Fruit fly (Drosophila melanogaster) whole organism, embryonic: ENCODE data around the gene Cyp6a18.

Source experiments
- Bteb2 ChIP-seq: fragments of 200-800 bp; sonication (Bioruptor generic); optimal IDR thresholded peaks from 2 replicates; lab custom pipeline; 2016; ENCODE audit warnings: missing biosample characterization, missing genetic modification characterization
- C15 ChIP-seq: fragments of 200-800 bp; sonication (Bioruptor generic); IDR thresholded peaks from 3 replicates; pipeline ENCODE4 v1.3.6; 2022; ENCODE audit warnings: missing biosample characterization, missing genetic modification characterization
- CG10979 ChIP-seq: fragments of 200-800 bp; sonication (Bioruptor generic); optimal IDR thresholded peaks from 2 replicates; lab custom pipeline; 2018; ENCODE audit warnings: missing biosample characterization, mild to moderate bottlenecking, missing genetic modification characterization, moderate library complexity
- CG11504 ChIP-seq: fragments of 200-800 bp; sonication (Bioruptor generic); optimal IDR thresholded peaks from 3 replicates; lab custom pipeline; 2019; ENCODE audit warnings: missing biosample characterization, mild to moderate bottlenecking, missing genetic modification characterization, moderate library complexity
- CG12104 ChIP-seq: fragments of 200-800 bp; sonication (Bioruptor generic); optimal IDR thresholded peaks from 3 replicates; lab custom pipeline; 2016; ENCODE audit warnings: missing biosample characterization, missing genetic modification characterization
- CG13287 ChIP-seq: fragments of 200-800 bp; sonication (Bioruptor generic); IDR thresholded peaks from 2 replicates; pipeline ENCODE4 v1.3.6; 2022; ENCODE audit warnings: missing biosample characterization, missing genetic modification characterization; ENCODE audit not compliant: partially characterized antibody
- CG14441 ChIP-seq: fragments of 200-800 bp; sonication (Bioruptor generic); IDR thresholded peaks from 2 replicates; pipeline ENCODE4 v1.3.6; 2022; ENCODE audit warnings: missing biosample characterization, missing genetic modification characterization
- CG1602 ChIP-seq: fragments of 200-800 bp; sonication (Bioruptor generic); optimal IDR thresholded peaks from 3 replicates; lab custom pipeline; 2016; ENCODE audit warnings: missing biosample characterization, missing genetic modification characterization
- CG16815 ChIP-seq: fragments of 200-800 bp; sonication (Bioruptor generic); optimal IDR thresholded peaks from 3 replicates; lab custom pipeline; 2017; ENCODE audit warnings: missing biosample characterization, mild to moderate bottlenecking, missing genetic modification characterization
- CG18619 ChIP-seq: fragments of 200-800 bp; sonication (Bioruptor generic); optimal IDR thresholded peaks from 3 replicates; lab custom pipeline; 2017; ENCODE audit warnings: missing biosample characterization, mild to moderate bottlenecking, missing genetic modification characterization
- CG2875 ChIP-seq: fragments of 200-800 bp; sonication (Bioruptor generic); optimal IDR thresholded peaks from 2 replicates; lab custom pipeline; 2017; ENCODE audit warnings: missing biosample characterization, mild to moderate bottlenecking, missing genetic modification characterization, missing genetic modification reagents
- CG3281 ChIP-seq: fragments of 200-800 bp; sonication (Bioruptor generic); optimal IDR thresholded peaks from 3 replicates; lab custom pipeline; 2017; ENCODE audit warnings: missing biosample characterization, mild to moderate bottlenecking, missing genetic modification characterization
- CG3407 ChIP-seq: fragments of 200-800 bp; sonication (Bioruptor generic); optimal IDR thresholded peaks from 2 replicates; lab custom pipeline; 2018; ENCODE audit warnings: missing biosample characterization, mild to moderate bottlenecking, missing genetic modification characterization
- CG34224 ChIP-seq: fragments of 200-800 bp; sonication (Bioruptor generic); IDR thresholded peaks from 3 replicates; pipeline ENCODE4 v1.3.6; 2022; ENCODE audit warnings: missing biosample characterization, missing genetic modification characterization; ENCODE audit not compliant: partially characterized antibody
- CG34422 ChIP-seq: fragments of 200-800 bp; sonication (Bioruptor generic); IDR thresholded peaks from 3 replicates; pipeline ENCODE4 v1.3.6; 2022; ENCODE audit warnings: missing biosample characterization, missing genetic modification characterization
- CG4424 ChIP-seq: fragments of 200-800 bp; sonication (Bioruptor generic); optimal IDR thresholded peaks from 3 replicates; lab custom pipeline; 2016; ENCODE audit warnings: missing biosample characterization, missing genetic modification characterization
- CG6254 ChIP-seq: fragments of 200-800 bp; sonication (Bioruptor generic); optimal IDR thresholded peaks from 3 replicates; lab custom pipeline; 2017; ENCODE audit warnings: mild to moderate bottlenecking, missing biosample characterization, missing genetic modification reagents, missing genetic modification characterization
- CG8281 ChIP-seq: fragments of 200-800 bp; sonication (Bioruptor generic); optimal IDR thresholded peaks from 2 replicates; lab custom pipeline; 2018; ENCODE audit warnings: missing biosample characterization, mild to moderate bottlenecking, missing genetic modification characterization, moderate library complexity
- CG9817 ChIP-seq: fragments of 200-800 bp; sonication (Bioruptor generic); optimal IDR thresholded peaks from 2 replicates; lab custom pipeline; 2018; ENCODE audit warnings: missing biosample characterization, mild to moderate bottlenecking, missing genetic modification characterization, moderate library complexity
- Camta ChIP-seq: fragments of 200-800 bp; sonication (Bioruptor generic); optimal IDR thresholded peaks from 2 replicates; lab custom pipeline; 2016; ENCODE audit warnings: missing biosample characterization, missing genetic modification characterization
- CrebB ChIP-seq: fragments of 200-800 bp; sonication (Bioruptor generic); optimal IDR thresholded peaks from 3 replicates; lab custom pipeline; 2018; ENCODE audit warnings: missing biosample characterization, mild to moderate bottlenecking, missing genetic modification characterization
- Deaf1 ChIP-seq: fragments of 200-800 bp; optimal IDR thresholded peaks from 3 replicates; lab custom pipeline; 2019; ENCODE audit warnings: missing biosample characterization, mild to moderate bottlenecking, missing genetic modification characterization, moderate library complexity
- Dip3 ChIP-seq: fragments of 200-800 bp; sonication (Bioruptor generic); optimal IDR thresholded peaks from 3 replicates; lab custom pipeline; 2016; ENCODE audit warnings: missing biosample characterization, missing genetic modification characterization
- Drgx ChIP-seq: fragments of 200-800 bp; sonication (Bioruptor generic); IDR thresholded peaks from 2 replicates; pipeline ENCODE4 v1.3.6; 2022; ENCODE audit warnings: missing biosample characterization, missing genetic modification characterization
- E2f2 ChIP-seq: fragments of 200-800 bp; sonication (Bioruptor generic); IDR thresholded peaks from 2 replicates; pipeline ENCODE4 v1.3.6; 2022; ENCODE audit warnings: missing biosample characterization, missing genetic modification characterization
- H2.0 ChIP-seq: fragments of 200-800 bp; sonication (Bioruptor generic); IDR thresholded peaks from 2 replicates; pipeline ENCODE4 v1.3.6; 2022; ENCODE audit warnings: missing biosample characterization, missing genetic modification characterization
- HLH54F ChIP-seq: fragments of 200-800 bp; sonication (Bioruptor generic); optimal IDR thresholded peaks from 3 replicates; lab custom pipeline; 2016; ENCODE audit warnings: missing biosample characterization, missing genetic modification characterization
- Mad ChIP-seq: fragments of 200-800 bp; sonication (Bioruptor generic); optimal IDR thresholded peaks from 2 replicates; lab custom pipeline; 2016; ENCODE audit warnings: missing biosample characterization, missing genetic modification characterization
- Max ChIP-seq: fragments of 200-800 bp; sonication (Bioruptor generic); optimal IDR thresholded peaks from 2 replicates; lab custom pipeline; 2016; ENCODE audit warnings: missing biosample characterization, mild to moderate bottlenecking, missing genetic modification characterization
- Mes4 ChIP-seq: fragments of 200-800 bp; sonication (Bioruptor generic); optimal IDR thresholded peaks from 2 replicates; lab custom pipeline; 2016; ENCODE audit warnings: missing biosample characterization, missing genetic modification characterization
- Opbp ChIP-seq: fragments of 200-800 bp; sonication (Bioruptor generic); IDR thresholded peaks from 3 replicates; pipeline ENCODE4 v1.3.6; 2022; ENCODE audit warnings: missing biosample characterization, missing genetic modification characterization; ENCODE audit not compliant: partially characterized antibody
- Sox102F ChIP-seq: fragments of 200-800 bp; sonication (Bioruptor generic); optimal IDR thresholded peaks from 2 replicates; lab custom pipeline; 2018; ENCODE audit warnings: missing biosample characterization, mild to moderate bottlenecking, missing genetic modification characterization, moderate library complexity
- Usf ChIP-seq: fragments of 200-800 bp; sonication (Bioruptor generic); optimal IDR thresholded peaks from 2 replicates; lab custom pipeline; 2017; ENCODE audit warnings: missing genotype, missing biosample characterization, missing genetic modification characterization
- Xrp1 ChIP-seq: fragments of 200-800 bp; sonication (Bioruptor generic); IDR thresholded peaks from 2 replicates; pipeline ENCODE4 v1.3.6; 2022; ENCODE audit warnings: missing biosample characterization, missing genetic modification characterization
- ab ChIP-seq: fragments of 200-800 bp; sonication (Bioruptor generic); optimal IDR thresholded peaks from 2 replicates; lab custom pipeline; 2016; ENCODE audit warnings: missing biosample characterization, missing genetic modification characterization
- al ChIP-seq: fragments of 200-800 bp; sonication (Bioruptor generic); IDR thresholded peaks from 2 replicates; pipeline ENCODE4 v1.3.6; 2022; ENCODE audit warnings: missing biosample characterization, missing genetic modification characterization
- chm ChIP-seq: fragments of 200-800 bp; sonication (Bioruptor generic); IDR thresholded peaks from 2 replicates; pipeline ENCODE4 v1.3.6; 2022; ENCODE audit warnings: missing biosample characterization, missing genetic modification characterization
- ci ChIP-seq: fragments of 200-800 bp; sonication (Bioruptor generic); IDR thresholded peaks from 3 replicates; pipeline ENCODE4 v1.3.6; 2022; ENCODE audit warnings: missing biosample characterization, missing genetic modification characterization
- crc ChIP-seq: fragments of 200-800 bp; sonication (Bioruptor generic); optimal IDR thresholded peaks from 2 replicates; lab custom pipeline; 2016; ENCODE audit warnings: missing biosample characterization, missing genetic modification characterization
- ewg ChIP-seq: fragments of 200-800 bp; sonication (Bioruptor generic); optimal IDR thresholded peaks from 3 replicates; lab custom pipeline; 2017; ENCODE audit warnings: mild to moderate bottlenecking, missing biosample characterization, missing genetic modification reagents, missing genetic modification characterization
- eyg ChIP-seq: fragments of 200-800 bp; sonication (Bioruptor generic); optimal IDR thresholded peaks from 3 replicates; lab custom pipeline; 2016; ENCODE audit warnings: missing biosample characterization, missing genetic modification characterization
- gcm2 ChIP-seq: fragments of 200-800 bp; sonication (Bioruptor generic); optimal IDR thresholded peaks from 2 replicates; lab custom pipeline; 2016; ENCODE audit warnings: missing biosample characterization, missing genetic modification characterization
- ham ChIP-seq: fragments of 200-800 bp; sonication (Bioruptor generic); IDR thresholded peaks from 2 replicates; pipeline ENCODE4 v1.3.6; 2022; ENCODE audit warnings: missing biosample characterization, missing genetic modification characterization
- hbn ChIP-seq: fragments of 200-800 bp; sonication (Bioruptor generic); IDR thresholded peaks from 2 replicates; pipeline ENCODE4 v1.3.6; 2022; ENCODE audit warnings: missing biosample characterization, missing genetic modification characterization; ENCODE audit not compliant: partially characterized antibody
- ken ChIP-seq: fragments of 200-800 bp; sonication (Bioruptor generic); IDR thresholded peaks from 3 replicates; pipeline ENCODE4 v1.3.6; 2022; ENCODE audit warnings: missing biosample characterization, missing genetic modification characterization
- lilli ChIP-seq: fragments of 200-800 bp; sonication (Bioruptor generic); optimal IDR thresholded peaks from 3 replicates; lab custom pipeline; 2016; ENCODE audit warnings: missing biosample characterization, missing genetic modification characterization
- shn ChIP-seq: fragments of 200-800 bp; sonication (Bioruptor generic); optimal IDR thresholded peaks from 3 replicates; lab custom pipeline; 2016; ENCODE audit warnings: missing biosample characterization, missing genetic modification characterization
- so ChIP-seq: fragments of 200-800 bp; sonication (Bioruptor generic); IDR thresholded peaks from 3 replicates; pipeline ENCODE4 v1.3.6; 2022; ENCODE audit warnings: missing biosample characterization, missing genetic modification characterization
- sob ChIP-seq: fragments of 200-800 bp; sonication (Bioruptor generic); IDR thresholded peaks from 2 replicates; pipeline ENCODE4 v1.3.6; 2022; ENCODE audit warnings: missing biosample characterization, missing genetic modification characterization
- sr ChIP-seq: fragments of 200-800 bp; sonication (Bioruptor generic); IDR thresholded peaks from 3 replicates; pipeline ENCODE4 v1.3.6; 2022; ENCODE audit warnings: missing biosample characterization, missing genetic modification characterization
- trem ChIP-seq: fragments of 200-800 bp; optimal IDR thresholded peaks from 3 replicates; lab custom pipeline; 2019; ENCODE audit warnings: missing biosample characterization, mild to moderate bottlenecking, missing genetic modification characterization, moderate library complexity
- wdn ChIP-seq: fragments of 200-800 bp; sonication (Bioruptor generic); IDR thresholded peaks from 2 replicates; pipeline ENCODE4 v1.3.6; 2022; ENCODE audit warnings: missing biosample characterization, missing genetic modification characterization
- zf30C ChIP-seq: fragments of 200-800 bp; sonication (Bioruptor generic); optimal IDR thresholded peaks from 3 replicates; lab custom pipeline; 2018; ENCODE audit warnings: missing biosample characterization, mild to moderate bottlenecking, missing genetic modification characterization

The Cyp6a18 gene

dm6 chr3R:27440628-27441027 lies 37.8 kb upstream of the Cyp6a18 start, which contains the start of gene CG44290 (continued):
- TF ChIP-seq chm = peak; percentile 62; the same call in 1 of the 2 replicates
- TF ChIP-seq ham (GFP tag; lab: Robert Waterston, UW) = no peak
- TF ChIP-seq gcm2 (GFP tag; lab: Kevin White, UChicago) = no peak
- TF ChIP-seq CG1602 (GFP tag; lab: Kevin White, UChicago) = peak; percentile 10
- TF ChIP-seq CG3281 = no peak
- no peak for TF ChIP-seq hbn (GFP tag; lab: Robert Waterston, UW)
- TF ChIP-seq sr (GFP tag; lab: Robert Waterston, UW) = no peak
- TF ChIP-seq CG14441 (GFP tag; lab: Robert Waterston, UW) = no peak
- TF ChIP-seq CG13287 (GFP tag; lab: Robert Waterston, UW) = no peak
- TF ChIP-seq Opbp (GFP tag; lab: Robert Waterston, UW) = no peak
- no peak for TF ChIP-seq Max
- no peak for TF ChIP-seq so
- peak; percentile 30 for TF ChIP-seq Sox102F (GFP tag; lab: Kevin White, UChicago)
- no peak for TF ChIP-seq CG2875 (GFP tag; lab: Kevin White, UChicago)
- TF ChIP-seq zf30C = peak; percentile 84
- no peak for TF ChIP-seq CG9817 (tag; lab: Kevin White, UChicago)
- no peak for TF ChIP-seq shn (GFP tag; lab: Kevin White, UChicago)
- no peak for TF ChIP-seq CG12104
- peak; percentile 65 for TF ChIP-seq CG11504 (tag; lab: Kevin White, UChicago)
- TF ChIP-seq E2f2 (GFP tag; lab: Robert Waterston, UW) = no peak
- no peak for TF ChIP-seq Dip3 (GFP tag; lab: Kevin White, UChicago)
- TF ChIP-seq C15 = no peak
- TF ChIP-seq Mes4 = no peak
- TF ChIP-seq CG6254 = peak; percentile 59
- no peak for TF ChIP-seq crc
- TF ChIP-seq H2.0 (GFP tag; lab: Robert Waterston, UW) = no peak
- TF ChIP-seq CrebB (tag; lab: Kevin White, UChicago) = no peak
- no peak for TF ChIP-seq HLH54F (GFP tag; lab: Kevin White, UChicago)
- TF ChIP-seq trem (tag; lab: Kevin White, UChicago) = peak; percentile 52
- TF ChIP-seq CG4424 = peak; percentile 65
- 0 out of 3 replicates have a peak, but pooled peaks have one; percentile 24 for TF ChIP-seq ci (GFP tag; lab: Robert Waterston, UW)
- no peak for TF ChIP-seq Usf (GFP tag; lab: Kevin White, UChicago)
- TF ChIP-seq Deaf1 = peak; percentile 8
- TF ChIP-seq CG16815 (GFP tag; lab: Kevin White, UChicago) = peak; percentile 29
- TF ChIP-seq CG3407 (GFP tag; lab: Kevin White, UChicago) = peak; percentile 48
- TF ChIP-seq ken (GFP tag; lab: Robert Waterston, UW) = no peak
- no peak for TF ChIP-seq Bteb2 (GFP tag; lab: Kevin White, UChicago)
- no peak for TF ChIP-seq CG34422 (GFP tag; lab: Robert Waterston, UW)
- TF ChIP-seq CG8281 (tag; lab: Kevin White, UChicago) = no peak
- peak; percentile 28 for TF ChIP-seq ewg (GFP tag; lab: Kevin White, UChicago)
- TF ChIP-seq al (GFP tag; lab: Robert Waterston, UW) = no peak
- peak; percentile 50 for TF ChIP-seq Camta
- no peak for TF ChIP-seq Mad
- no peak for TF ChIP-seq wdn (GFP tag; lab: Robert Waterston, UW)
- TF ChIP-seq CG18619 (GFP tag; lab: Kevin White, UChicago) = no peak
- no peak for TF ChIP-seq CG34224
- TF ChIP-seq sob (GFP tag; lab: Robert Waterston, UW) = no peak
- TF ChIP-seq lilli = no peak
- TF ChIP-seq ab (GFP tag; lab: Kevin White, UChicago) = no peak
- TF ChIP-seq eyg = no peak
- TF ChIP-seq Xrp1 (GFP tag; lab: Robert Waterston, UW) = peak; percentile 83
- no peak for TF ChIP-seq Drgx
- peak; percentile 85 for TF ChIP-seq CG10979 (tag; lab: Kevin White, UChicago)
